Worm (Caenorhabditis elegans) whole organism, late embryonic: Measurements from ENCODE around the gene F28G4.4.

Source experiments
- C08G9.2 ChIP-seq: sonication (generic microtip); optimal IDR thresholded peaks from 2 replicates; lab custom pipeline; 2016; ENCODE audit warnings: mild to moderate bottlenecking, missing genetic modification characterization, moderate library complexity, missing compliant biosample characterization
- C38D4.7 ChIP-seq: fragments of 200-800 bp; sonication (Bioruptor generic); optimal IDR thresholded peaks from 2 replicates; lab custom pipeline; 2018; ENCODE audit warnings: mild to moderate bottlenecking, missing genetic modification characterization, moderate library complexity, missing compliant biosample characterization
- F13H6.1 ChIP-seq: sonication (generic microtip); optimal IDR thresholded peaks from 2 replicates; lab custom pipeline; 2016; ENCODE audit warnings: missing genetic modification characterization, missing compliant biosample characterization
- Y22D7AL.16 ChIP-seq: sonication (generic microtip); optimal IDR thresholded peaks from 2 replicates; lab custom pipeline; 2016; ENCODE audit warnings: missing genetic modification characterization, missing compliant biosample characterization
- ahr-1 ChIP-seq: sonication (generic microtip); optimal IDR thresholded peaks from 2 replicates; lab custom pipeline; 2016; ENCODE audit warnings: missing genetic modification characterization, missing compliant biosample characterization
- ceh-14 ChIP-seq: sonication (generic microtip); optimal IDR thresholded peaks from 2 replicates; lab custom pipeline; 2016; ENCODE audit warnings: missing genotype, missing genetic modification characterization, missing compliant biosample characterization
- ceh-18 ChIP-seq: sonication (generic microtip); optimal IDR thresholded peaks from 2 replicates; lab custom pipeline; 2016; ENCODE audit warnings: missing genetic modification characterization, missing compliant biosample characterization
- ceh-2 ChIP-seq: sonication (generic microtip); optimal IDR thresholded peaks from 2 replicates; lab custom pipeline; 2016; ENCODE audit warnings: missing genotype, missing genetic modification characterization, missing compliant biosample characterization
- ceh-24 ChIP-seq: sonication (generic microtip); optimal IDR thresholded peaks from 2 replicates; lab custom pipeline; 2016; ENCODE audit warnings: mild to moderate bottlenecking, missing genetic modification characterization, missing compliant biosample characterization
- ceh-6 ChIP-seq: fragments of 200-800 bp; sonication (Bioruptor generic); optimal IDR thresholded peaks from 2 replicates; lab custom pipeline; 2018; ENCODE audit warnings: mild to moderate bottlenecking, missing genetic modification characterization, missing compliant biosample characterization
- ceh-9 ChIP-seq: sonication (generic microtip); optimal IDR thresholded peaks from 2 replicates; lab custom pipeline; 2016; ENCODE audit warnings: mild to moderate bottlenecking, missing genetic modification characterization, inconsistent platforms, missing compliant biosample characterization
- dve-1 ChIP-seq: sonication (generic microtip); optimal IDR thresholded peaks from 2 replicates; lab custom pipeline; 2017; ENCODE audit warnings: antibody characterized with exemption, mild to moderate bottlenecking, missing genetic modification characterization, missing compliant biosample characterization
- ets-4 ChIP-seq: sonication (generic microtip); optimal IDR thresholded peaks from 2 replicates; lab custom pipeline; 2016; ENCODE audit warnings: missing genetic modification characterization, missing compliant biosample characterization
- gmeb-2 ChIP-seq: sonication (generic microtip); optimal IDR thresholded peaks from 2 replicates; lab custom pipeline; 2016; ENCODE audit warnings: missing genetic modification characterization, inconsistent platforms, missing compliant biosample characterization
- hlh-13 ChIP-seq: fragments of 200-800 bp; sonication (Bioruptor generic); optimal IDR thresholded peaks from 2 replicates; lab custom pipeline; 2018; ENCODE audit warnings: mild to moderate bottlenecking, missing genetic modification characterization, missing compliant biosample characterization
- hlh-15 ChIP-seq: sonication (generic microtip); optimal IDR thresholded peaks from 2 replicates; lab custom pipeline; 2016; ENCODE audit warnings: missing genetic modification characterization, missing compliant biosample characterization
- hlh-30 ChIP-seq: sonication (generic microtip); optimal IDR thresholded peaks from 2 replicates; lab custom pipeline; 2017; ENCODE audit warnings: antibody characterized with exemption, missing genetic modification characterization, missing compliant biosample characterization; ENCODE audit not compliant: insufficient read depth
- hlh-6 ChIP-seq: sonication (generic microtip); optimal IDR thresholded peaks from 2 replicates; lab custom pipeline; 2016; ENCODE audit warnings: missing genotype, missing genetic modification characterization, missing compliant biosample characterization
- hlh-8 ChIP-seq: sonication (generic microtip); optimal IDR thresholded peaks from 2 replicates; lab custom pipeline; 2016; ENCODE audit warnings: missing genotype, missing genetic modification characterization, missing compliant biosample characterization
- lin-11 ChIP-seq: fragments of 200-800 bp; sonication (Bioruptor generic); optimal IDR thresholded peaks from 2 replicates; lab custom pipeline; 2018; ENCODE audit warnings: mild to moderate bottlenecking, missing genetic modification characterization, missing compliant biosample characterization
- nfya-1 ChIP-seq: sonication (generic microtip); optimal IDR thresholded peaks from 2 replicates; lab custom pipeline; 2017; ENCODE audit warnings: missing genetic modification characterization, mild to moderate bottlenecking, missing compliant biosample characterization, antibody characterized with exemption, moderate library complexity
- npax-4 ChIP-seq: sonication (generic microtip); optimal IDR thresholded peaks from 2 replicates; lab custom pipeline; 2016; ENCODE audit warnings: missing genetic modification characterization, missing compliant biosample characterization
- pag-3 ChIP-seq: sonication (generic microtip); optimal IDR thresholded peaks from 2 replicates; lab custom pipeline; 2016; ENCODE audit warnings: missing compliant biosample characterization, missing genetic modification characterization, borderline replicate concordance
- pqm-1 ChIP-seq: sonication (generic microtip); optimal IDR thresholded peaks from 2 replicates; lab custom pipeline; 2016; ENCODE audit warnings: missing genetic modification characterization, missing compliant biosample characterization
- pros-1 ChIP-seq: fragments of 150-350 bp; optimal IDR thresholded peaks from 2 replicates; lab custom pipeline; 2014; ENCODE audit warnings: missing biosample characterization, missing genetic modification reagents, missing genetic modification characterization
- rnt-1 ChIP-seq: sonication (generic microtip); optimal IDR thresholded peaks from 2 replicates; lab custom pipeline; 2016; ENCODE audit warnings: missing genetic modification characterization, missing compliant biosample characterization
- sox-2 ChIP-seq: fragments of 200-800 bp; sonication (Bioruptor generic); IDR thresholded peaks from 2 replicates; pipeline ENCODE4 v1.3.6; 2022; ENCODE audit warnings: missing genetic modification reagents, missing genetic modification characterization, missing compliant biosample characterization
- ttx-3 ChIP-seq: sonication (generic microtip); optimal IDR thresholded peaks from 2 replicates; lab custom pipeline; 2016; ENCODE audit warnings: missing genetic modification reagents, missing genetic modification characterization, missing compliant biosample characterization
- unc-3 ChIP-seq, 2 experiments: fragments of 200-800 bp in 1 of 2; sonication (Bioruptor generic) in 1 of 2; sonication (generic microtip) in 1 of 2; conservative IDR thresholded peaks in 1 of 2; optimal IDR thresholded peaks in 1 of 2; 2 replicates each; pipeline versions ENCODE4 v1.3.6 to Lab custom; 2016 to 2022; ENCODE audit warnings: missing compliant biosample characterization in 2 of 2, missing genetic modification characterization in 2 of 2, missing genetic modification reagents in 1 of 2
- unc-86 ChIP-seq: sonication (generic microtip); optimal IDR thresholded peaks from 2 replicates; lab custom pipeline; 2016; ENCODE audit warnings: missing genetic modification characterization, missing compliant biosample characterization
- zip-5 ChIP-seq: sonication (generic microtip); optimal IDR thresholded peaks from 2 replicates; lab custom pipeline; 2016; ENCODE audit warnings: missing genetic modification characterization, missing compliant biosample characterization

The F28G4.4 gene

DNA sequence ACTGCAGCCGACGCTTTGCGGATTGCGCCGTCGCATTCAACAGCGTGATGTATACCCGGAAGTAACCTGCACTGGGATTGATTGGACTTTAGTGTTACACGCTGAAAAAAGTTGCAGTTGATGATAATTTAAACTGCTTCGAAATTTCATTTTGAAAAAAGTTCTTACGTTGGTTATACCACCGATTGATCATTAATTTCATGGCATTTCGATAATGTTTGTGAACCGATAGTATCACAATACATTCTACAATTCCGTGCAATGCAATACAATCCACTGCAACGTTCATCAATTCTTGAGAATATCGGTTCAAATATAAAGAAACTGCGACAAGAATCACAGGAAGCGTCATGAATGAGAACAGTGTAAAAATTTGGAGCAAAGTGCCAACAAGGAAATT lies 50.6 kb downstream of the F28G4.4 start, which contains the start of gene F21H7.3:
Gene F21H7.3 (minus strand): TSS at position 101 of the 400 bp plus-strand sequence.
- no peak for TF ChIP-seq lin-11 (tag; lab: Kevin White, UChicago)
- TF ChIP-seq C38D4.7 (GFP tag; lab: Kevin White, UChicago) = no peak
- no peak for TF ChIP-seq ceh-2
- no peak for TF ChIP-seq ceh-6 (GFP tag; lab: Kevin White, UChicago)
- no peak for TF ChIP-seq ahr-1 (tag; lab: Kevin White, UChicago)
- TF ChIP-seq ttx-3 (tag; lab: Kevin White, UChicago) = no peak
- TF ChIP-seq hlh-8 (tag; lab: Kevin White, UChicago) = no peak
- no peak for TF ChIP-seq dve-1 (tag; lab: Kevin White, UChicago)
- no peak for TF ChIP-seq Y22D7AL.16 (tag; lab: Kevin White, UChicago)
- no peak for TF ChIP-seq hlh-6
- TF ChIP-seq zip-5 = no peak
- no peak for TF ChIP-seq nfya-1 (tag; lab: Kevin White, UChicago)
- TF ChIP-seq F13H6.1 = no peak
- TF ChIP-seq ceh-24 = no peak
- TF ChIP-seq npax-4 = no peak
- TF ChIP-seq ceh-14 (tag; lab: Kevin White, UChicago) = no peak
- no peak for TF ChIP-seq pros-1 (tag; lab: Kevin White, UChicago)
- TF ChIP-seq pag-3 (tag; lab: Kevin White, UChicago) = no peak
- no peak for TF ChIP-seq hlh-13 (GFP tag; lab: Kevin White, UChicago)
- TF ChIP-seq rnt-1 = no peak

DNA sequence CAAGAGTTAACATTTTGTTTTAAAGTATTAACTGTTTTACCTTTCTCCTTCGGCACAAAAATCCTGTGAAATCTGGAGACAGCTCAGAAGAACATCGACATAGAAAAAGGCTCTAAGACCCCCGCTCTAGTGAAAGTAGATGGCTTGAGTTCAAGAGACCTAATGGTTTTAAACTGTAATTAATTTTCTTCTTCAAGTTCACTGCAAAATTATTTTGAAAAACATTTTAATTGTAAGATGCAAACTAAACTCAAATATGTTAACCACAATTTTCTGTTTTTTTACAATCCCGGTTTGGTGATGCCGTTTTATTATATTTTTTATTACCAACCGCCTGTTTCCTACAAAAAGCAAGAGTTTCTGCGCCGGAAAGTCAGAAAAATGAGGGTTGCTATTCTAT lies 52.1 kb downstream of the F28G4.4 start, which contains the start of gene clec-233:
Gene clec-233 (plus strand): TSS at position 301 of the 400 bp plus-strand sequence.
- no peak for TF ChIP-seq C08G9.2 (tag; lab: Kevin White, UChicago)
- no peak for TF ChIP-seq hlh-15 (tag; lab: Kevin White, UChicago)
- TF ChIP-seq unc-3 (GFP tag; conservative IDR thresholded peaks at IDR 0.05; lab: Robert Waterston, UW) = no peak
- TF ChIP-seq unc-3 (tag; optimal IDR thresholded peaks at IDR 0.05; lab: Kevin White, UChicago) = no peak
- TF ChIP-seq sox-2 (GFP tag; lab: Robert Waterston, UW) = no peak
- TF ChIP-seq hlh-30 (tag; lab: Kevin White, UChicago) = no peak
- no peak for TF ChIP-seq ets-4 (tag; lab: Kevin White, UChicago)
- TF ChIP-seq F13H6.1 = no peak
- no peak for TF ChIP-seq ceh-18 (tag; lab: Kevin White, UChicago)
- no peak for TF ChIP-seq ceh-9 (tag; lab: Kevin White, UChicago)
- no peak for TF ChIP-seq gmeb-2
- TF ChIP-seq unc-86 = no peak
- TF ChIP-seq pqm-1 (tag; lab: Kevin White, UChicago) = no peak
- TF ChIP-seq, all 69 proteins: peak for 0
